Worm (Caenorhabditis elegans) whole organism, L4 larva: Measurements from ENCODE around the gene F41E6.12.
A peak's percentile ranks its signal among the peaks of the same experiment; 100 is the strongest.

Source experiments
- F10B5.3 ChIP-seq: sonication (generic microtip); optimal IDR thresholded peaks from 2 replicates; lab custom pipeline; 2016; ENCODE audit warnings: mild to moderate bottlenecking, missing genetic modification characterization, missing compliant biosample characterization
- Y48G9A.11 ChIP-seq: fragments of 200-800 bp; sonication (Bioruptor generic); IDR thresholded peaks from 2 replicates; pipeline ENCODE4 v1.3.6; 2022; ENCODE audit warnings: missing genetic modification reagents, missing genetic modification characterization, missing compliant biosample characterization
- ZK546.5 ChIP-seq, 2 experiments: sonication (generic microtip); optimal IDR thresholded peaks; 2 replicates each; lab custom pipeline; 2017; ENCODE audit warnings: missing biosample characterization in 2 of 2, missing genetic modification characterization in 2 of 2
- aha-1 ChIP-seq: fragments of 150-350 bp; peaks from one replicate; lab custom pipeline; 2014; ENCODE audit warnings: missing biosample characterization, missing genetic modification characterization
- arid-1 ChIP-seq: fragments of 200-800 bp; sonication (Bioruptor generic); conservative IDR thresholded peaks from 2 replicates; pipeline ENCODE4 v1.3.6; 2022; ENCODE audit warnings: missing genetic modification reagents, missing genetic modification characterization, missing compliant biosample characterization
- ceh-20 ChIP-seq: fragments of 200-800 bp; sonication (Bioruptor generic); IDR thresholded peaks from 2 replicates; pipeline ENCODE4 v1.3.6; 2022; ENCODE audit warnings: missing genetic modification reagents, missing genetic modification characterization, missing compliant biosample characterization
- ctbp-1 ChIP-seq: fragments of 200-800 bp; sonication (Bioruptor generic); IDR thresholded peaks from 2 replicates; pipeline ENCODE4 v1.3.6; 2022; ENCODE audit warnings: missing genetic modification reagents, missing genetic modification characterization, missing compliant biosample characterization
- daf-19 ChIP-seq: fragments of 200-800 bp; sonication (Bioruptor generic); conservative IDR thresholded peaks from 2 replicates; pipeline ENCODE4 v1.3.6; 2022; ENCODE audit warnings: missing genetic modification characterization, missing compliant biosample characterization
- dmd-6 ChIP-seq: fragments of 200-800 bp; sonication (Bioruptor generic); IDR thresholded peaks from 2 replicates; pipeline ENCODE4 v1.3.6; 2022; ENCODE audit warnings: missing genetic modification reagents, missing genetic modification characterization, missing compliant biosample characterization
- dmd-9 ChIP-seq: fragments of 200-800 bp; sonication (Bioruptor generic); IDR thresholded peaks from 2 replicates; pipeline ENCODE4 v1.3.6; 2022; ENCODE audit warnings: missing genetic modification reagents, missing genetic modification characterization, missing compliant biosample characterization
- fkh-10 ChIP-seq: fragments of 150-350 bp; optimal IDR thresholded peaks from 2 replicates; lab custom pipeline; 2014; ENCODE audit warnings: missing biosample characterization, missing genetic modification reagents, missing genetic modification characterization
- fos-1 ChIP-seq: fragments of 150-350 bp; optimal IDR thresholded peaks from 2 replicates; lab custom pipeline; 2014; ENCODE audit warnings: missing biosample characterization, missing genetic modification characterization
- hif-1 ChIP-seq, 2 experiments: sonication (generic microtip); optimal IDR thresholded peaks; 2 replicates each; lab custom pipeline; 2016 to 2017; ENCODE audit warnings: missing compliant biosample characterization in 2 of 2, missing genetic modification characterization in 2 of 2, missing genetic modification reagents in 2 of 2, missing genotype in 2 of 2, mild to moderate bottlenecking in 1 of 2
- hlh-11 ChIP-seq: fragments of 200-800 bp; sonication (Bioruptor generic); optimal IDR thresholded peaks from 2 replicates; lab custom pipeline; 2018; ENCODE audit warnings: mild to moderate bottlenecking, missing genetic modification characterization, missing compliant biosample characterization
- hlh-30 ChIP-seq: sonication (generic microtip); optimal IDR thresholded peaks from 2 replicates; lab custom pipeline; 2017; ENCODE audit warnings: antibody characterized with exemption, mild to moderate bottlenecking, missing genetic modification characterization, missing compliant biosample characterization; ENCODE audit not compliant: insufficient read depth
- hmg-1.1 ChIP-seq: fragments of 200-800 bp; sonication (Bioruptor generic); IDR thresholded peaks from 2 replicates; pipeline ENCODE4 v1.3.6; 2022; ENCODE audit warnings: missing genetic modification reagents, missing genetic modification characterization, missing compliant biosample characterization
- lin-1 ChIP-seq: fragments of 200-800 bp; sonication (Bioruptor generic); IDR thresholded peaks from 2 replicates; pipeline ENCODE4 v1.3.6; 2022; ENCODE audit warnings: missing genetic modification reagents, missing genetic modification characterization, missing compliant biosample characterization
- mep-1 ChIP-seq: fragments of 150-350 bp; sonication (generic microtip); optimal IDR thresholded peaks from 3 replicates; lab custom pipeline; 2014; ENCODE audit warnings: missing biosample characterization, missing genetic modification characterization
- mxl-2 ChIP-seq: fragments of 200-800 bp; sonication (Bioruptor generic); conservative IDR thresholded peaks from 2 replicates; pipeline ENCODE4 v1.3.6; 2022; ENCODE audit warnings: missing genetic modification reagents, missing genetic modification characterization, missing compliant biosample characterization
- mxl-3 ChIP-seq: fragments of 200-800 bp; sonication (Bioruptor generic); optimal IDR thresholded peaks from 2 replicates; lab custom pipeline; 2018; ENCODE audit warnings: mild to moderate bottlenecking, missing genetic modification characterization, missing compliant biosample characterization
- nhr-10 ChIP-seq: fragments of 150-350 bp; optimal IDR thresholded peaks from 2 replicates; lab custom pipeline; 2014; ENCODE audit warnings: missing biosample characterization, missing genetic modification characterization
- nhr-102 ChIP-seq: sonication (generic microtip); optimal IDR thresholded peaks from 2 replicates; lab custom pipeline; 2016; ENCODE audit warnings: mild to moderate bottlenecking, missing genetic modification characterization, moderate library complexity, missing compliant biosample characterization
- nhr-25 ChIP-seq: sonication (generic microtip); optimal IDR thresholded peaks from 2 replicates; lab custom pipeline; 2017; ENCODE audit warnings: missing genetic modification characterization, mild to moderate bottlenecking, missing compliant biosample characterization, antibody characterized with exemption, moderate library complexity, borderline replicate concordance; ENCODE audit not compliant: insufficient read depth
- nhr-28 ChIP-seq: fragments of 150-350 bp; optimal IDR thresholded peaks from 2 replicates; lab custom pipeline; 2014; ENCODE audit warnings: missing biosample characterization, missing genetic modification characterization
- nhr-48 ChIP-seq: sonication (generic microtip); optimal IDR thresholded peaks from 2 replicates; lab custom pipeline; 2016; ENCODE audit warnings: mild to moderate bottlenecking, missing genetic modification characterization, missing compliant biosample characterization
- php-3 ChIP-seq: fragments of 200-800 bp; sonication (Bioruptor generic); IDR thresholded peaks from 2 replicates; pipeline ENCODE4 v1.3.6; 2022; ENCODE audit warnings: missing genetic modification reagents, missing genetic modification characterization, missing compliant biosample characterization
- sdz-12 ChIP-seq: fragments of 200-800 bp; sonication (Bioruptor generic); optimal IDR thresholded peaks from 2 replicates; lab custom pipeline; 2018; ENCODE audit warnings: mild to moderate bottlenecking, missing genetic modification characterization, missing compliant biosample characterization
- snpc-1.2 ChIP-seq: fragments of 200-800 bp; sonication (Bioruptor generic); IDR thresholded peaks from 2 replicates; pipeline ENCODE4 v1.3.6; 2022; ENCODE audit warnings: missing genetic modification reagents, missing genetic modification characterization, missing compliant biosample characterization
- spr-3 ChIP-seq: fragments of 200-800 bp; sonication (Bioruptor generic); optimal IDR thresholded peaks from 2 replicates; lab custom pipeline; 2018; ENCODE audit warnings: mild to moderate bottlenecking, missing genetic modification characterization, missing compliant biosample characterization
- tag-97 ChIP-seq: fragments of 200-800 bp; sonication (Bioruptor generic); IDR thresholded peaks from 2 replicates; pipeline ENCODE4 v1.3.6; 2022; ENCODE audit warnings: missing genetic modification characterization, missing compliant biosample characterization
- tra-1 ChIP-seq: fragments of 200-800 bp; sonication (Bioruptor generic); IDR thresholded peaks from 2 replicates; pipeline ENCODE4 v1.3.6; 2022; ENCODE audit warnings: missing genetic modification reagents, missing genetic modification characterization, missing compliant biosample characterization
- unc-62 ChIP-seq, 3 experiments: fragments of 150-350 bp in 1 of 3; sonication (generic microtip); optimal IDR thresholded peaks in 2 of 3; peaks in 1 of 3; 1 replicate in 1 of 3; 2 replicates in 2 of 3; lab custom pipeline; 2014 to 2017; ENCODE audit warnings: missing biosample characterization in 3 of 3, missing genetic modification characterization in 3 of 3, missing genetic modification reagents in 3 of 3, missing genotype in 1 of 3
- zfp-2 ChIP-seq: sonication (generic microtip); optimal IDR thresholded peaks from 2 replicates; lab custom pipeline; 2016; ENCODE audit warnings: mild to moderate bottlenecking, missing genetic modification characterization, missing compliant biosample characterization
- zip-2 ChIP-seq: fragments of 150-350 bp; optimal IDR thresholded peaks from 2 replicates; lab custom pipeline; 2014; ENCODE audit warnings: missing biosample characterization, missing genetic modification characterization
- ztf-7 ChIP-seq: fragments of 150-350 bp; optimal IDR thresholded peaks from 2 replicates; lab custom pipeline; 2014; ENCODE audit warnings: missing biosample characterization, missing genetic modification characterization

Gene F41E6.12

DNA sequence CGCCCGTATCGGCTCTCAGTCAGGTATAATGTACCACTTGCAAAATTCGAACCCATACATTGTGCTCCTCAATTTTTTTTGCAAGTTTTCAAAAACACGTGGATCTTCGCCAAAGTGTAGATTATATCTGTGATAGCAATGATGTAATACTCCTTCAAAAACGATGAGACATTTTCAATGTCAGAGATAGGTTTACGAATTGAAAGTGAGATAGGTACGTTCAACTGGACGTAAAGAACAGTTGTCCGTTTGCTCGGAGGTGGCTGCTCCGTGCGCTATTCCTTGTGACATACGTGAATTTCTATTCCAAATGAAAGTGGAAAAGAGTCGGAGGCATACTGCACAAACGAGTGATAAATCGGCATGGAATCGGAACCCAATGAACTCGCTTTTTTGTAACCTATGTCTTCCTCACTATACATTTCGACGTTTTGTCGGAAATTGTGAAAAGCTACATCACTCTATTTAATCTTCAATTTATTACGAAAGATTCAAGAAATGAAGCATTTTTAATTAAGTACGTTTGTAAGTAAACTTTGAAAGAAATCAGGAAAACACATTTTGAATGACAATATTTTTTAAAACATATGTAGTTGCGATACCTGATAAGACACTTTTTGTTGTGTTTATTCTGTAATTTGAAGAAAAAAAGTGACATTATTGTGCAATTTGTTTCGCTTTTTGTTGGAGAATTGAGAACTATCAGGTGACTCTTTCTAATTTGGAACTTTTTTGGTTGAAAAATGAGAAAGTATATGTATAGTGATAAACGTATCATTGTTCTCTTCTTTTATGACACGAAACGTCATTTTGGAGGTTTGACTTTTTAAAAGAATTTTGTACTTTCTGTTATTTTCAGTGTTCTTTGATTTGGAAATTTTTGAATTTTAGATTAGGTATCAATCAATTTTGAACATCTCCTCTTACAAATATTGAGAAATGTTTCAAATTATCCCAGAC lies 25.8 kb upstream of the F41E6.12 start (continued):
- TF ChIP-seq tag-97 (GFP tag; lab: Robert Waterston, UW) (no peak), F10B5.3 (no peak), daf-19 (no peak), mxl-3 (GFP tag; lab: Kevin White, UChicago) (peak; percentile 55), ctbp-1 (GFP tag; lab: Robert Waterston, UW) (no peak), hlh-11 (peak; percentile 10), arid-1 (GFP tag; lab: Robert Waterston, UW) (no peak), zip-2 (tag; lab: Kevin White, UChicago) (no peak), lin-1 (no peak), unc-62 (GFP tag; optimal IDR thresholded peaks at IDR 0.05 in 1 of 2; lab: Kevin White, UChicago) (peak in 1 of 2 experiments; percentile 92), unc-62 (tag; optimal IDR thresholded peaks at IDR 0.05; lab: Kevin White, UChicago) (no peak), fos-1 (tag; lab: Kevin White, UChicago) (peak; percentile 67), ztf-7 (tag; lab: Kevin White, UChicago) (no peak), nhr-10 (tag; lab: Kevin White, UChicago) (peak; percentile 44)

DNA sequence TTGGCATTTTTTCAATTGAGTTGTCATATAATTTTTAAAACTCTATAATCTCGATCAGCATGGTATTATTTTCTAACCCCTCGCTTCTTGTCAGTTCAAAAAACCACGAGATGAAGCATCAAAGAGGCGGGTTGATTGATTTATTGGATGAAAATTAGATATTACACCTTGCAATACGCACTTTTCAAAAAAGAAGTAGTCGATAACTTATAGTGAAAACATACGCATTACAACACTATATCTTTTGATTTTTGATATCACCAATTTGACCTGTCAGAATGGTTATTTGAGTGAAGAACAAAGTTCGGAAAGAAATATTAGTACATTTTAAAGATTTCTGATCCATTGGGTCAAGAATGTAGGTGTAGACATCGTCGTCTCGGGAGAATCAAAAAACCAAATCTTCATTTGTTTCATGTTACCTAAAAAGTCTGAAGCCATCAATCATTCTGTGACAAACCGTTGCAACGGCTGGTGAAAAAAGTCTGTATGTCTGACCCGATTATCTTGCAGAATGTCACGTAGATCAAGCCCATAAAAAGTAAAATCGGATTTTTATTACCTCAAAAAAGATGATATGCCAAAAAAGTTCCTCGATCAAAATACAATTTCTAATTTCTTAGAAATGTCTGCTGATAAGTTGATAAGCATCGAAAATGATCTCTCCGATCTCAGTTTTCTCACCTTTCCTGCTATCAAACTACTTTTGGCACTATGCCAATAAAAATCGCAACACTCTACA lies 24.3 kb upstream of the F41E6.12 start:
- no peak for TF ChIP-seq dmd-9
- peak; percentile 30 to 73 for TF ChIP-seq hif-1 (tag; optimal IDR thresholded peaks at IDR 0.05; lab: Kevin White, UChicago)
- peak; percentile 88 for TF ChIP-seq php-3 (GFP tag; lab: Robert Waterston, UW)
- peak; percentile 91 for TF ChIP-seq ceh-20
- TF ChIP-seq nhr-102 (tag; lab: Kevin White, UChicago): no peak
- 0 out of 2 replicates have a peak, but pooled peaks have one; percentile 27 for TF ChIP-seq mxl-2 (GFP tag; lab: Robert Waterston, UW)
- TF ChIP-seq snpc-1.2 (GFP tag; lab: Robert Waterston, UW): no peak
- no peak for TF ChIP-seq spr-3 (GFP tag; lab: Kevin White, UChicago)
- TF ChIP-seq hlh-11: peak; percentile 63
- TF ChIP-seq hmg-1.1 (GFP tag; lab: Robert Waterston, UW): 0 out of 2 replicates have a peak, but pooled peaks have one; percentile 13
- no peak for TF ChIP-seq Y48G9A.11 (GFP tag; lab: Robert Waterston, UW)
- TF ChIP-seq ZK546.5 (tag; optimal IDR thresholded peaks at IDR 0.05; lab: Kevin White, UChicago): no peak
- peak; percentile 87 for TF ChIP-seq aha-1 (tag; lab: Kevin White, UChicago)
- peak; percentile 61 for TF ChIP-seq nhr-28 (tag; lab: Kevin White, UChicago)
- TF ChIP-seq mep-1 (tag; lab: Kevin White, UChicago): no peak
- no peak for TF ChIP-seq F10B5.3
- peak; percentile 92 for TF ChIP-seq dmd-6 (GFP tag; lab: Robert Waterston, UW)
- TF ChIP-seq unc-62 (GFP tag; optimal IDR thresholded peaks at IDR 0.05 in 1 of 2; lab: Kevin White, UChicago): peak in 1 of 2 experiments; percentile 92
- no peak for TF ChIP-seq unc-62 (tag; optimal IDR thresholded peaks at IDR 0.05; lab: Kevin White, UChicago)
- peak; percentile 67 for TF ChIP-seq nhr-48 (tag; lab: Kevin White, UChicago)
- peak; percentile 89; the same call in 1 of the 2 replicates for TF ChIP-seq tra-1 (GFP tag; lab: Robert Waterston, UW)
- no peak for TF ChIP-seq sdz-12 (GFP tag; lab: Kevin White, UChicago)
- TF ChIP-seq fkh-10 (GFP tag; lab: Kevin White, UChicago): no peak
- TF ChIP-seq zfp-2 (tag; lab: Kevin White, UChicago): no peak
- peak; percentile 68 for TF ChIP-seq nhr-25
- peak; percentile 10 for TF ChIP-seq hlh-30 (tag; lab: Kevin White, UChicago)
